Worm (Caenorhabditis elegans) whole organism, L2 larva: ENCODE measurements around the gene snb-2.
"Not testable (repeated sequence)": the region's sequence is repeated elsewhere in the genome, so short reads cannot be mapped to it uniquely, and the experiment has no call there.

Experiments
- R02D3.7 ChIP-seq: fragments of 150-350 bp; optimal IDR thresholded peaks from 2 replicates; lab custom pipeline; 2014; ENCODE audit warnings: missing biosample characterization, missing genetic modification characterization
- Y55F3AM.14 ChIP-seq: fragments of 200-800 bp; sonication (Bioruptor generic); optimal IDR thresholded peaks from 2 replicates; lab custom pipeline; 2018; ENCODE audit warnings: mild to moderate bottlenecking, missing genetic modification characterization, missing compliant biosample characterization
- ZK546.5 ChIP-seq: sonication (generic microtip); optimal IDR thresholded peaks from 2 replicates; lab custom pipeline; 2017; ENCODE audit warnings: missing biosample characterization, missing genetic modification characterization
- aly-2 ChIP-seq: fragments of 150-350 bp; optimal IDR thresholded peaks from 2 replicates; lab custom pipeline; 2014; ENCODE audit warnings: missing biosample characterization, missing genetic modification characterization
- ama-1 ChIP-seq: fragments of 150-350 bp; optimal IDR thresholded peaks from 2 replicates; lab custom pipeline; 2018; ENCODE audit warnings: inconsistent platforms
- crh-2 ChIP-seq: sonication (generic microtip); optimal IDR thresholded peaks from 2 replicates; lab custom pipeline; 2017; ENCODE audit warnings: missing biosample characterization, missing genetic modification characterization
- dmd-4 ChIP-seq: sonication (generic microtip); optimal IDR thresholded peaks from 2 replicates; lab custom pipeline; 2017; ENCODE audit warnings: missing biosample characterization, missing genetic modification characterization
- egl-27 ChIP-seq: sonication (generic microtip); optimal IDR thresholded peaks from 3 replicates; lab custom pipeline; 2017; ENCODE audit warnings: missing biosample characterization, missing genetic modification reagents, missing genetic modification characterization
- elt-1 ChIP-seq: fragments of 150-350 bp; optimal IDR thresholded peaks from 2 replicates; lab custom pipeline; 2014; ENCODE audit warnings: missing biosample characterization, missing genetic modification characterization
- elt-3 ChIP-seq: sonication (generic microtip); optimal IDR thresholded peaks from 2 replicates; lab custom pipeline; 2017; ENCODE audit warnings: missing biosample characterization, missing genetic modification characterization
- fos-1 ChIP-seq: fragments of 150-350 bp; optimal IDR thresholded peaks from 2 replicates; lab custom pipeline; 2014; ENCODE audit warnings: missing biosample characterization, missing genetic modification characterization
- gmeb-1 ChIP-seq: fragments of 150-350 bp; optimal IDR thresholded peaks from 2 replicates; lab custom pipeline; 2014; ENCODE audit warnings: missing biosample characterization, missing genetic modification characterization
- lin-11 ChIP-seq: fragments of 150-350 bp; sonication (generic microtip); optimal IDR thresholded peaks from 2 replicates; lab custom pipeline; 2014; ENCODE audit warnings: missing biosample characterization, missing genetic modification characterization, inconsistent platforms, mixed read lengths
- lin-13 ChIP-seq: fragments of 150-350 bp; optimal IDR thresholded peaks from 2 replicates; lab custom pipeline; 2014; ENCODE audit warnings: missing biosample characterization, missing genetic modification reagents, missing genetic modification characterization
- lin-39 ChIP-seq: fragments of 150-350 bp; optimal IDR thresholded peaks from 2 replicates; lab custom pipeline; 2014; ENCODE audit warnings: missing biosample characterization, missing genetic modification reagents, missing genetic modification characterization
- lsy-2 ChIP-seq, 2 experiments: fragments of 150-350 bp in 1 of 2; sonication (generic microtip) in 1 of 2; optimal IDR thresholded peaks; 2 replicates each; lab custom pipeline; 2014 to 2017; ENCODE audit warnings: missing biosample characterization in 2 of 2, missing genetic modification characterization in 2 of 2
- mab-5 ChIP-seq: fragments of 150-350 bp; optimal IDR thresholded peaks from 2 replicates; lab custom pipeline; 2014; ENCODE audit warnings: missing biosample characterization, missing genetic modification characterization
- mdl-1 ChIP-seq, 2 experiments: fragments of 150-350 bp in 1 of 2; sonication (generic microtip) in 1 of 2; optimal IDR thresholded peaks; 2 replicates each; lab custom pipeline; 2017; ENCODE audit warnings: missing biosample characterization in 2 of 2, missing genetic modification characterization in 2 of 2
- nhr-11 ChIP-seq: fragments of 150-350 bp; optimal IDR thresholded peaks from 2 replicates; lab custom pipeline; 2014; ENCODE audit warnings: missing biosample characterization, missing genetic modification characterization
- nhr-129 ChIP-seq: fragments of 150-350 bp; optimal IDR thresholded peaks from 2 replicates; lab custom pipeline; 2014; ENCODE audit warnings: missing biosample characterization, missing genetic modification characterization
- nhr-21 ChIP-seq: fragments of 150-350 bp; optimal IDR thresholded peaks from 2 replicates; lab custom pipeline; 2014; ENCODE audit warnings: missing biosample characterization, missing genetic modification characterization
- nhr-237 ChIP-seq: fragments of 150-350 bp; optimal IDR thresholded peaks from 2 replicates; lab custom pipeline; 2014; ENCODE audit warnings: missing biosample characterization, missing genetic modification characterization
- nhr-25 ChIP-seq: fragments of 150-350 bp; sonication (generic microtip); optimal IDR thresholded peaks from 3 replicates; lab custom pipeline; 2014; ENCODE audit warnings: missing biosample characterization, missing genetic modification characterization
- nhr-6 ChIP-seq: fragments of 150-350 bp; optimal IDR thresholded peaks from 2 replicates; lab custom pipeline; 2014; ENCODE audit warnings: missing biosample characterization, missing genetic modification characterization
- nhr-77 ChIP-seq: fragments of 150-350 bp; optimal IDR thresholded peaks from 2 replicates; lab custom pipeline; 2014; ENCODE audit warnings: missing biosample characterization, missing genetic modification characterization
- sem-4 ChIP-seq: fragments of 150-350 bp; optimal IDR thresholded peaks from 2 replicates; lab custom pipeline; 2014; ENCODE audit warnings: missing biosample characterization, missing genetic modification reagents, missing genetic modification characterization
- skn-1 ChIP-seq: sonication (generic microtip); optimal IDR thresholded peaks from 2 replicates; lab custom pipeline; 2017; ENCODE audit warnings: missing biosample characterization, missing genetic modification characterization
- snpc-4 ChIP-seq: fragments of 150-350 bp; optimal IDR thresholded peaks from 2 replicates; lab custom pipeline; 2014; ENCODE audit warnings: missing biosample characterization, missing genetic modification characterization
- unc-39 ChIP-seq: fragments of 150-350 bp; optimal IDR thresholded peaks from 2 replicates; lab custom pipeline; 2014; ENCODE audit warnings: missing biosample characterization, missing genetic modification characterization
- unc-55 ChIP-seq: fragments of 150-350 bp; sonication (generic microtip); optimal IDR thresholded peaks from 3 replicates; lab custom pipeline; 2014; ENCODE audit warnings: missing biosample characterization, missing genetic modification reagents, missing genetic modification characterization
- unc-62 ChIP-seq: fragments of 150-350 bp; optimal IDR thresholded peaks from 2 replicates; lab custom pipeline; 2014; ENCODE audit warnings: missing biosample characterization, missing genetic modification reagents, missing genetic modification characterization
- zag-1 ChIP-seq: fragments of 150-350 bp; optimal IDR thresholded peaks from 2 replicates; lab custom pipeline; 2014; ENCODE audit warnings: missing biosample characterization, missing genetic modification characterization
- ztf-1 ChIP-seq: fragments of 200-800 bp; sonication (Bioruptor generic); conservative IDR thresholded peaks from 2 replicates; pipeline ENCODE4 v1.3.6; 2022; ENCODE audit warnings: missing genetic modification characterization, missing compliant biosample characterization
- ztf-11 ChIP-seq: sonication (generic microtip); optimal IDR thresholded peaks from 2 replicates; lab custom pipeline; 2017; ENCODE audit warnings: missing biosample characterization, missing genetic modification characterization
- ztf-4 ChIP-seq: fragments of 150-350 bp; optimal IDR thresholded peaks from 2 replicates; lab custom pipeline; 2014; ENCODE audit warnings: missing biosample characterization, missing genetic modification characterization

Gene snb-2

ce11 chrV:12345808-12346207 is at the start of gene snb-2:
Gene snb-2, minus strand, starts transcription at chrV:12345908.
- TF ChIP-seq fos-1 (tag; lab: Kevin White, UChicago) (no peak), ztf-11 (no peak), ztf-1 (GFP tag; lab: Robert Waterston, UW) (no peak), mab-5 (tag; lab: Kevin White, UChicago) (no peak), elt-1 (tag; lab: Kevin White, UChicago) (no peak), unc-62 (no peak), zag-1 (tag; lab: Kevin White, UChicago) (no peak)
- TF ChIP-seq, all 48 proteins: peak for 0

ce11 chrV:12386154-12386553 is 40.4 kb upstream of the snb-2 start, which contains the start of gene K01D12.15:
Gene K01D12.15, plus strand, starts transcription at chrV:12386454.
- TF ChIP-seq lin-11 (tag; lab: Kevin White, UChicago): no peak
- no peak for TF ChIP-seq mab-5 (tag; lab: Kevin White, UChicago)
- TF ChIP-seq, all 48 proteins: peak for 0

- no peak for TF ChIP-seq sem-4 (tag; lab: Kevin White, UChicago)
- TF ChIP-seq elt-3 (tag; lab: Kevin White, UChicago): no peak
- TF ChIP-seq fos-1 (tag; lab: Kevin White, UChicago): no peak
- TF ChIP-seq crh-2 (tag; lab: Kevin White, UChicago): no peak
- TF ChIP-seq lin-13 (GFP tag; lab: Kevin White, UChicago): no peak
- no peak for TF ChIP-seq nhr-129
- no peak for TF ChIP-seq R02D3.7 (tag; lab: Kevin White, UChicago)
- TF ChIP-seq skn-1 (tag; lab: Kevin White, UChicago): no peak
- no peak for TF ChIP-seq lsy-2 (tag; optimal IDR thresholded peaks at IDR 0.05; lab: Kevin White, UChicago)
Observed at ce11 chrV:12377256-12377655, 31.5 kb upstream of the snb-2 start, which contains the start of gene K01D12.1. Gene K01D12.1, plus strand, starts transcription at chrV:12377556.

ce11 chrV:12374252-12374651 is 28.5 kb upstream of the snb-2 start, which contains the start of gene F23H12.10:
Gene F23H12.10, minus strand, starts transcription at chrV:12374263.
- not testable (repeated sequence) for TF ChIP-seq snpc-4 (tag; lab: Kevin White, UChicago); unc-55; skn-1 (tag; lab: Kevin White, UChicago)

- no peak for TF ChIP-seq ama-1 (lab: Kevin White, UChicago)
- no peak for TF ChIP-seq nhr-237 (tag; lab: Kevin White, UChicago)
- TF ChIP-seq ztf-4: no peak
- TF ChIP-seq aly-2 (tag; lab: Kevin White, UChicago): no peak
- TF ChIP-seq dmd-4: no peak
- TF ChIP-seq fos-1 (tag; lab: Kevin White, UChicago): no peak
- no peak for TF ChIP-seq nhr-25
- no peak for TF ChIP-seq nhr-21
- TF ChIP-seq ZK546.5 (tag; lab: Kevin White, UChicago): no peak
- TF ChIP-seq elt-1 (tag; lab: Kevin White, UChicago): no peak
- TF ChIP-seq gmeb-1 (tag; lab: Kevin White, UChicago): no peak
- no peak for TF ChIP-seq lin-11 (tag; lab: Kevin White, UChicago)
- no peak for TF ChIP-seq Y55F3AM.14 (GFP tag; lab: Kevin White, UChicago)
- TF ChIP-seq, all 48 proteins: peak for 0
Observed at ce11 chrV:12371386-12371785, 25.7 kb upstream of the snb-2 start, which contains the start of gene F23H12.7. Gene F23H12.7, plus strand, starts transcription at chrV:12371686.

- TF ChIP-seq R02D3.7 (tag; lab: Kevin White, UChicago) (no peak), ZK546.5 (tag; lab: Kevin White, UChicago) (no peak), fos-1 (tag; lab: Kevin White, UChicago) (no peak), mdl-1 (tag; optimal IDR thresholded peaks at IDR 0.05; lab: Kevin White, UChicago) (no peak), skn-1 (tag; lab: Kevin White, UChicago) (no peak), egl-27 (tag; lab: Kevin White, UChicago) (no peak), gmeb-1 (tag; lab: Kevin White, UChicago) (no peak), nhr-77 (tag; lab: Kevin White, UChicago) (no peak), aly-2 (tag; lab: Kevin White, UChicago) (no peak), nhr-6 (tag; lab: Kevin White, UChicago) (no peak), snpc-4 (tag; lab: Kevin White, UChicago) (no peak), lin-39 (tag; lab: Kevin White, UChicago) (no peak), ztf-1 (GFP tag; lab: Robert Waterston, UW) (no peak), crh-2 (tag; lab: Kevin White, UChicago) (no peak), unc-39 (tag; lab: Kevin White, UChicago) (no peak), zag-1 (tag; lab: Kevin White, UChicago) (no peak), lin-13 (GFP tag; lab: Kevin White, UChicago) (no peak), nhr-11 (tag; lab: Kevin White, UChicago) (no peak)
Observed at ce11 chrV:12369437-12369836, 23.7 kb upstream of the snb-2 start, which contains the start of gene gcy-13. Gene gcy-13, minus strand, starts transcription at chrV:12369537.
